Fruit fly (Drosophila melanogaster): ENCODE results near the gene CG14322.

The CG14322 gene

DNA sequence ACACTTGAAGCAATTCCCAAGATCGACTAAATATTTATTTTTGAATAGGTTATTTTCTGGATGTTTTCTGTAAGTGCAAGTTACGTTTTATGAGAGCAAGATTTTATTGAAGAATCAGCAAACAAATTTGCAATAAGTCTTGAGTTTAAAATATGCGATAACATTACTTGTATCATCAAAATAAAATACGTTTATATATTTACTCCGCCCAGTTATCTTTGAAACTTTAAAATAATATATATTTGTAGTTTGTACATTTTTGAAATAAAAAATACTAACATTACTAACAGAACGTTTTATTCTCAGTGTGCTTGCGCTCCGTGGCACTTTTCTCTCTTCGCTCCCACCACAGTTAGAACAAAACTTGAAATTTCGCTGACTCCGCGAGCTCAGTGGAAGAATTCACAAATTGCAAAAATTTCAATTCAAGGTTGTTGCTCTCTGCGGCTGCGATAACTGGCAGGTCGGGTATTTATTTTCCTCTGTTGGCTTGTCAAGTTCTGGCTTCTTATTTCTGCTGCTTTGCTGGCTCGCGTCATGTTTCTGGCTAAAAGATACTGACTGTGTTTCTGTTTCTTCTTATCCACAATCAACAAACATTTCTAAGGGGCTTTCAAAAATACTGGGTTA is 32.0 kb downstream of the CG14322 start (continued):
- peak; percentile 86 for TF ChIP-seq br (GFP tag; optimal IDR thresholded peaks at IDR 0.05)
- no peak for TF ChIP-seq Hr78 (GFP tag; optimal IDR thresholded peaks at IDR 0.05)

DNA sequence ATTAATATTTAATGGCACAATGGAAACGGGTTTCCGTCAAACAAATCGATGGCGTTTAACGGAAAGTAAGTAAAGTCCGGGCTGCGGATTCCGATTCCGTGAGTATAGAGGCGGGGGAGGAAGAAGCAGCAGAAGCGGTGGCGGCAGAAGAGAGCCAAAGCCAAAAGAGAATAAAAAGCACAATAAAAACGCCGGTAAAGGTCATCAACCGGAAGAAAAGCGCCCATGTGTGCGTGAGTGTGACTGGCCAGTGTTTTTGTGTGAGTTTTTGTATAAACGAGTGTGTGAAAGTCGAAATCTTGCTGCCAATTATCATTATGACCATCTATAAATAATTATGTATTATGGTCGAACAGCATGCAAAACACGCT is 32.8 kb downstream of the CG14322 start:
- TF ChIP-seq CG32264 (GFP tag; optimal IDR thresholded peaks at IDR 0.05): no peak
- no peak for TF ChIP-seq sv (GFP tag; optimal IDR thresholded peaks at IDR 0.05)
- TF ChIP-seq pan (optimal IDR thresholded peaks at IDR 0.05): no peak
- TF ChIP-seq Abd-B (GFP tag; optimal IDR thresholded peaks at IDR 0.05): no peak
- no peak for TF ChIP-seq CrebA (GFP tag; optimal IDR thresholded peaks at IDR 0.05; ENCODE audit: borderline replicate concordance)
- peak; percentile 80 for TF ChIP-seq jim (GFP tag; optimal IDR thresholded peaks at IDR 0.05)
- no peak for TF ChIP-seq Dfd (GFP tag; optimal IDR thresholded peaks at IDR 0.05)
- no peak for TF ChIP-seq fru (GFP tag; optimal IDR thresholded peaks at IDR 0.05)
- no peak for TF ChIP-seq GATAd (GFP tag; optimal IDR thresholded peaks at IDR 0.05)
- no peak for TF ChIP-seq Rel (GFP tag; optimal IDR thresholded peaks at IDR 0.05)
- TF ChIP-seq Rel (tag; optimal IDR thresholded peaks at IDR 0.05): peak; percentile 45
- TF ChIP-seq sage (GFP tag; optimal IDR thresholded peaks at IDR 0.05): no peak
- no peak for TF ChIP-seq Dif (GFP tag; optimal IDR thresholded peaks at IDR 0.05; ENCODE audit: partially characterized antibody)
- TF ChIP-seq br (GFP tag; optimal IDR thresholded peaks at IDR 0.05): no peak
- no peak for TF ChIP-seq ey (GFP tag; optimal IDR thresholded peaks at IDR 0.05)
- TF ChIP-seq dl (GFP tag; optimal IDR thresholded peaks at IDR 0.05; ENCODE audit: insufficient read depth in 1 of 2, partially characterized antibody in 2 of 2): peak in 1 of 2 experiments; percentile 8
- TF ChIP-seq dsf (GFP tag; optimal IDR thresholded peaks at IDR 0.05; ENCODE audit: borderline replicate concordance): no peak
- no peak for TF ChIP-seq Jra (GFP tag; optimal IDR thresholded peaks at IDR 0.05)
- TF ChIP-seq Myc (optimal IDR thresholded peaks at IDR 0.05): no peak

DNA sequence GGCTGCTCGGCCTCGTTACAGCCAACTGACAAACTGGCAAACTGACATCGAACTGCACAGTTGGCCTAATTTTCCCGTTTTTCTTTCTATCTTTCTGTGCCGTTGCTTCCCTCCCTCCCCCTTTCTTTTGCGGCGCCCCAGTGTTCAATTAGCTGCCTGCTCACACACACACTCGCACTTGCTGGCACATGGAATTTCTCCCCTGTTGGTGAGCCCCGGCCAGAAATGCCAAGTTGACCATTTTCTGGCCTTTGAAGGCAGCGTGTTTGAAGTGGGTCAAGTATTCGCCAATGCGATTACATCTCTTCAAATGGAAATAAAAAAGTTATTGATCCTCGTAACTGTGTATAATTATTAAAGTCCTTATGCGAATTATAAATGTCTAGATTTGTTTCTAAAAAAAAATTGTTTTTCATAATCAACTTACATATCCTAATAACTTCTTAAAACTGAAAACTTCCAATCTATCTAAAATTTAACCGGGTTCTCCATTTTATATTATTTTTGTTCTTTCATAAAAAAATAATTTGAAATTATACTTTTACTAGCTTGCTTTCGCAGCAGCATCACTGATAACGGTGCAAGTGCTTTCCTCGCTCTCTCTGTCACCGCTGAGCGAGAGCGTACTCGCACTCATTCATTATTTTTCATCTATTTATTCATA is 33.3 kb downstream of the CG14322 start:
- TF ChIP-seq foxo (GFP tag; optimal IDR thresholded peaks at IDR 0.05) (peak in 1 of 2 experiments; percentile 58), h (GFP tag; optimal IDR thresholded peaks at IDR 0.05) (peak; percentile 24), Myc (optimal IDR thresholded peaks at IDR 0.05) (peak; percentile 93), fru (GFP tag; optimal IDR thresholded peaks at IDR 0.05) (peak; percentile 22), woc (GFP tag; optimal IDR thresholded peaks at IDR 0.05) (peak; percentile 64), CG9705 (GFP tag; optimal IDR thresholded peaks at IDR 0.05) (no peak), CrebA (GFP tag; optimal IDR thresholded peaks at IDR 0.05; ENCODE audit: borderline replicate concordance) (no peak), Mio (GFP tag; optimal IDR thresholded peaks at IDR 0.05) (no peak), rgr (GFP tag; optimal IDR thresholded peaks at IDR 0.05) (peak; percentile 17), jim (GFP tag; optimal IDR thresholded peaks at IDR 0.05) (no peak), sv (GFP tag; optimal IDR thresholded peaks at IDR 0.05) (peak; percentile 9), Hnf4 (GFP tag; optimal IDR thresholded peaks at IDR 0.05) (peak; percentile 3), CG32264 (GFP tag; optimal IDR thresholded peaks at IDR 0.05) (no peak), HLH106 (tag; optimal IDR thresholded peaks at IDR 0.05) (peak; percentile 62), OdsH (GFP tag; optimal IDR thresholded peaks at IDR 0.05) (peak; percentile 23), Sp1 (GFP tag; optimal IDR thresholded peaks at IDR 0.05) (peak; percentile 55), tai (GFP tag; optimal IDR thresholded peaks at IDR 0.05) (no peak)

DNA sequence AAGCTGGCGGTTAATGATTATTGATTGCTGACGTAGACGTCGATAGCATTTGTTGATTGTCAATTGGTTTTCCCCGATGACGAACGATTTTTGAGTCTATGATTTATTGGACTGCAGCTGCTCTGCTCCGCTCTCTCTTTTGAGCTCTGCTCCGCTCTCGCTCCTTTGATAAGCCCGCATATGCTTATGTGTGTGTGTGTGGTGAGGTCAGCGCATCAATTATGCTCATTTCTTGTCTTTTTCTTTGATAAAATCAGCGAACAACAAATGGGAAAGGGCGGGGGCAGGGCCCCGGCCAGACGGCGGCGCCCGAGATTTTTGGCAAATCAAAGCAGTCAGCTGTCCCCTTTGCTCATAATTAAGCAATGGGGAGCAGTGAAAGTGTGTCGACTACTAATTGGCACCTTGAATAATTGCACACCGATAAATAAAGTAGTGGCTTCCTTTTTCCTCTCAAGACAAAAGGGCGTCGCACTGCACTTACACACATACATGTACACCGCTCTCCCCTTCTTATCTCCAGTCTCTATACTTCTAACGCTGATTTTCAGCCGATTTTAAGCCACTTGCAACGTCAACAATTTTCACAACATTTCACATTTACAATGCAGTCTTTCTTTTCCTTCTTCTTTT is 34.2 kb downstream of the CG14322 start:
- no peak for TF ChIP-seq sage (GFP tag; optimal IDR thresholded peaks at IDR 0.05)
- TF ChIP-seq Dif (GFP tag; optimal IDR thresholded peaks at IDR 0.05; ENCODE audit: partially characterized antibody): peak; percentile 43
- no peak for TF ChIP-seq Myc (optimal IDR thresholded peaks at IDR 0.05)
- peak in 1 of 2 experiments; percentile 2 for TF ChIP-seq dl (GFP tag; optimal IDR thresholded peaks at IDR 0.05; ENCODE audit: insufficient read depth in 1 of 2, partially characterized antibody in 2 of 2)
- TF ChIP-seq Rel (GFP tag; optimal IDR thresholded peaks at IDR 0.05): no peak
- peak; percentile 37 for TF ChIP-seq Rel (tag; optimal IDR thresholded peaks at IDR 0.05)
